Fruit fly (Drosophila melanogaster): ENCODE data around the gene loco.

DNA sequence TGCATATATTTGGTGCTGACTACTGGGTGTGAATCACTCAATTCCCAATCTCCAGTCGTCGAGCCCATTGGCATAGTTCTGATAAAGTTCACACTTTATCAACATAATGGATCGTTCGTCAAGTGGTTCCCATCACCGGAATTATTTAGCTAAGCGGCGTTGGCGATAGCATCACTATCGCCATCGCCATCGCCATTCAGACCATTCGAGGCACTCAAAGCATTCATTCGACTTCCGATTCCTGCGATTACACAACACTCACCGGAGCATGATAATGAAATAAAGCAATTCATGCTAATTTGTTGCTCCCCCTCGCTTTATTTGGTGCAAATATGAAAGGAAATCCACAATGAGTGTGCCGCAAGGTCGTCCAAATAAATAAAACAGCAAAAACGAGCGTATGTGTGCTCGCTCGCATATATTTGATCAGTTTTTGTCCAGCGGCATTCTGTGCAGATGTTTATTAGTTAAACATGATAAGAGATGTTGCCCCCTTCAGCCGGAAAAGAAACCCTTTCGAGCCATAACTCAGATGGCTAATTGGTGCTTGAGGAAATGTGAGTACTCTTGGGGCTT lies 43.8 kb downstream of the loco start:
- TF ChIP-seq CTCF (optimal IDR thresholded peaks at IDR 0.05), result no peak
- TF ChIP-seq CG8478 (optimal IDR thresholded peaks at IDR 0.05), result no peak

Measured in S2 (cell line).